Fruit fly (Drosophila melanogaster) whole organism, wandering third instar larva: ENCODE results near the gene CG33061.

ENCODE experiments used
- Abd-B ChIP-seq: fragments of >200 bp; optimal IDR thresholded peaks from 2 replicates; lab custom pipeline; 2017; ENCODE audit warnings: missing biosample characterization, missing genetic modification characterization
- CG32264 ChIP-seq: fragments of 200-800 bp; sonication (Bioruptor generic); optimal IDR thresholded peaks from 2 replicates; lab custom pipeline; 2016; ENCODE audit warnings: missing biosample characterization, missing genetic modification characterization
- CG9705 ChIP-seq: fragments of 200-800 bp; sonication (Bioruptor generic); optimal IDR thresholded peaks from 2 replicates; lab custom pipeline; 2018; ENCODE audit warnings: missing biosample characterization, mild to moderate bottlenecking, missing genetic modification characterization
- CrebA ChIP-seq: fragments of 200-800 bp; sonication (Bioruptor generic); optimal IDR thresholded peaks from 2 replicates; lab custom pipeline; 2016; ENCODE audit warnings: missing biosample characterization, mild to moderate bottlenecking, missing genetic modification characterization, borderline replicate concordance
- Dfd ChIP-seq: fragments of >200 bp; optimal IDR thresholded peaks from 2 replicates; lab custom pipeline; 2017; ENCODE audit warnings: missing biosample characterization, missing genetic modification characterization
- GATAd ChIP-seq: sonication (Bioruptor generic); optimal IDR thresholded peaks from 2 replicates; lab custom pipeline; 2016; ENCODE audit warnings: missing biosample characterization, missing genetic modification characterization
- HLH106 ChIP-seq: fragments of 200-800 bp; optimal IDR thresholded peaks from 3 replicates; lab custom pipeline; 2019; ENCODE audit warnings: missing biosample characterization, mild to moderate bottlenecking, missing genetic modification characterization, moderate library complexity
- Hnf4 ChIP-seq: fragments of 200-800 bp; sonication (Bioruptor generic); optimal IDR thresholded peaks from 2 replicates; lab custom pipeline; 2016; ENCODE audit warnings: missing biosample characterization, mild to moderate bottlenecking, missing genetic modification characterization
- Hr78 ChIP-seq: fragments of >200 bp; optimal IDR thresholded peaks from 2 replicates; lab custom pipeline; 2017; ENCODE audit warnings: missing biosample characterization, missing genetic modification characterization
- Hr83 ChIP-seq: fragments of 200-300 bp; sonication (Bioruptor generic); optimal IDR thresholded peaks from 2 replicates; lab custom pipeline; 2016; ENCODE audit warnings: missing biosample characterization, mild to moderate bottlenecking, missing genetic modification characterization, moderate library complexity; ENCODE audit not compliant: poor library complexity, severe bottlenecking
- Jra ChIP-seq: sonication (Bioruptor generic); optimal IDR thresholded peaks from 2 replicates; lab custom pipeline; 2016; ENCODE audit warnings: missing biosample characterization, missing genetic modification characterization
- N ChIP-seq: fragments of >200 bp; optimal IDR thresholded peaks from 2 replicates; lab custom pipeline; 2018; ENCODE audit warnings: missing biosample characterization, missing external identifiers, missing genetic modification characterization
- OdsH ChIP-seq: fragments of 200-800 bp; sonication (Bioruptor generic); optimal IDR thresholded peaks from 2 replicates; lab custom pipeline; 2016; ENCODE audit warnings: missing biosample characterization, mild to moderate bottlenecking, missing genetic modification characterization
- Rel ChIP-seq, 2 experiments: fragments of 200-800 bp; sonication (Bioruptor generic) in 1 of 2; optimal IDR thresholded peaks; 2 replicates in 1 of 2; 3 replicates in 1 of 2; lab custom pipeline; 2016 to 2019; ENCODE audit warnings: mild to moderate bottlenecking in 2 of 2, missing biosample characterization in 2 of 2, missing genetic modification characterization in 2 of 2, moderate library complexity in 1 of 2
- Vsx2 ChIP-seq: fragments of 200-300, 225-300 bp; sonication (Bioruptor generic); optimal IDR thresholded peaks from 2 replicates; lab custom pipeline; 2018; ENCODE audit warnings: missing biosample characterization, missing genetic modification characterization; ENCODE audit not compliant: partially characterized antibody
- br ChIP-seq: fragments of 200-800 bp; sonication (Bioruptor generic); optimal IDR thresholded peaks from 2 replicates; lab custom pipeline; 2016; ENCODE audit warnings: missing biosample characterization, missing genetic modification characterization
- brk ChIP-seq: fragments of 200-800 bp; sonication (Bioruptor generic); optimal IDR thresholded peaks from 2 replicates; lab custom pipeline; 2016; ENCODE audit warnings: missing biosample characterization, mild to moderate bottlenecking, missing genetic modification characterization
- dl ChIP-seq, 2 experiments: fragments of 175-275, 200-275 bp in 1 of 2; fragments of 200-275 bp in 1 of 2; sonication (Bioruptor generic); optimal IDR thresholded peaks; lab custom pipeline; 2018; ENCODE audit warnings: mild to moderate bottlenecking in 2 of 2, missing biosample characterization in 2 of 2, missing genetic modification characterization in 2 of 2, moderate library complexity in 2 of 2; ENCODE audit not compliant: partially characterized antibody in 2 of 2, insufficient read depth in 1 of 2
- dmrt93B ChIP-seq: fragments of 200-800 bp; sonication (Bioruptor generic); optimal IDR thresholded peaks from 2 replicates; lab custom pipeline; 2018; ENCODE audit warnings: missing biosample characterization, mild to moderate bottlenecking, missing genetic modification characterization
- dsf ChIP-seq: sonication (Bioruptor generic); optimal IDR thresholded peaks from 2 replicates; lab custom pipeline; 2016; ENCODE audit warnings: missing biosample characterization, missing genetic modification characterization, borderline replicate concordance
- ey ChIP-seq: fragments of 200-800 bp; sonication (Bioruptor generic); optimal IDR thresholded peaks from 2 replicates; lab custom pipeline; 2016; ENCODE audit warnings: missing biosample characterization, missing genetic modification characterization
- foxo ChIP-seq, 2 experiments: fragments of 200-800 bp; sonication (Bioruptor generic); optimal IDR thresholded peaks; 2 replicates in 1 of 2; 3 replicates in 1 of 2; lab custom pipeline; 2016 to 2017; ENCODE audit warnings: missing biosample characterization in 2 of 2, missing genetic modification characterization in 2 of 2
- fru ChIP-seq: fragments of 200-800 bp; sonication (Bioruptor generic); optimal IDR thresholded peaks from 3 replicates; lab custom pipeline; 2016; ENCODE audit warnings: missing biosample characterization, mild to moderate bottlenecking, missing genetic modification characterization
- h ChIP-seq: fragments of 200-800 bp; sonication (Bioruptor generic); optimal IDR thresholded peaks from 3 replicates; lab custom pipeline; 2016; ENCODE audit warnings: missing biosample characterization, mild to moderate bottlenecking, missing genetic modification characterization
- jim ChIP-seq: fragments of 175-275, 200-325 bp; sonication (Bioruptor generic); optimal IDR thresholded peaks from 2 replicates; lab custom pipeline; 2016; ENCODE audit warnings: missing biosample characterization, mild to moderate bottlenecking, missing genetic modification characterization
- lola ChIP-seq: fragments of >200 bp; optimal IDR thresholded peaks from 2 replicates; lab custom pipeline; 2017; ENCODE audit warnings: missing biosample characterization, missing genetic modification characterization
- pan ChIP-seq: fragments of >200 bp; optimal IDR thresholded peaks from 2 replicates; lab custom pipeline; 2017
- psq ChIP-seq: fragments of 200-800 bp; sonication (Bioruptor generic); optimal IDR thresholded peaks from 3 replicates; lab custom pipeline; 2017; ENCODE audit warnings: missing biosample characterization, mild to moderate bottlenecking, missing genetic modification characterization, moderate library complexity
- rgr ChIP-seq: fragments of 200-800 bp; sonication (Bioruptor generic); optimal IDR thresholded peaks from 3 replicates; lab custom pipeline; 2016; ENCODE audit warnings: missing biosample characterization, mild to moderate bottlenecking, missing genetic modification characterization
- sage ChIP-seq: fragments of 200-800 bp; sonication (Bioruptor generic); optimal IDR thresholded peaks from 2 replicates; lab custom pipeline; 2016; ENCODE audit warnings: missing biosample characterization, mild to moderate bottlenecking, missing genetic modification characterization
- sv ChIP-seq: fragments of 200-800 bp; sonication (Bioruptor generic); optimal IDR thresholded peaks from 3 replicates; lab custom pipeline; 2016; ENCODE audit warnings: missing biosample characterization, missing genetic modification characterization
- tai ChIP-seq: sonication (Bioruptor generic); optimal IDR thresholded peaks from 2 replicates; lab custom pipeline; 2016; ENCODE audit warnings: missing biosample characterization, missing genetic modification characterization
- usp ChIP-seq: fragments of >200 bp; optimal IDR thresholded peaks from 2 replicates; lab custom pipeline; 2017; ENCODE audit warnings: missing biosample characterization, missing genetic modification characterization
- woc ChIP-seq: sonication (Bioruptor generic); optimal IDR thresholded peaks from 2 replicates; lab custom pipeline; 2016; ENCODE audit warnings: missing biosample characterization, mild to moderate bottlenecking, missing genetic modification characterization

CG33061 gene

DNA sequence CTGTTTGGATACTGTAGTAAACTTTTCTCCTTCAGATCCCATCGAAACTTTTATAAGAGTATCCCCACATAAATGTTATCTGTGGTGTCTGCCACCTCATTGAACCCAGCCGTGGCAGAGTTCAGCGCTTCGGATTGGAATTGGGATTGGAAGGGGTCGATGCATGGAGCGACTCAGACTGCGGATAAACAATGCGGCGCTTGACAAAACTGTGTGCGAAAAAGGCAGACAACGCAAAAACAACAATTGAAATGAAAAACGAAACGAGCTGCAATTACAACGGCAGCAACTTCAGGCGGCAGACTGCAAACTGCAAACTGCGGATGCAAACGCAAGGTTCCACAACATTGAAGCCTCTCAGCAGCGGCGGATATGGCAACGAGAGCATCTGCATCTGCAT is 15.6 kb upstream of the CG33061 start, which contains the start of gene CG13062:
Gene CG13062, plus strand, starts transcription at position 301 of the 400 bp plus-strand sequence.
- TF ChIP-seq Jra (GFP tag; lab: Kevin White, UChicago) (no peak), CG9705 (GFP tag; lab: Kevin White, UChicago) (no peak), N (GFP tag; lab: Kevin White, UChicago) (no peak), Abd-B (GFP tag; lab: Kevin White, UChicago) (no peak), fru (GFP tag; lab: Kevin White, UChicago) (no peak), h (GFP tag; lab: Kevin White, UChicago) (no peak), tai (no peak), GATAd (no peak), lola (GFP tag; lab: Kevin White, UChicago) (no peak), sv (GFP tag; lab: Kevin White, UChicago) (no peak), brk (GFP tag; lab: Kevin White, UChicago) (no peak), foxo (GFP tag; optimal IDR thresholded peaks at IDR 0.05; lab: Kevin White, UChicago) (no peak), Vsx2 (GFP tag; lab: Kevin White, UChicago) (no peak)

DNA sequence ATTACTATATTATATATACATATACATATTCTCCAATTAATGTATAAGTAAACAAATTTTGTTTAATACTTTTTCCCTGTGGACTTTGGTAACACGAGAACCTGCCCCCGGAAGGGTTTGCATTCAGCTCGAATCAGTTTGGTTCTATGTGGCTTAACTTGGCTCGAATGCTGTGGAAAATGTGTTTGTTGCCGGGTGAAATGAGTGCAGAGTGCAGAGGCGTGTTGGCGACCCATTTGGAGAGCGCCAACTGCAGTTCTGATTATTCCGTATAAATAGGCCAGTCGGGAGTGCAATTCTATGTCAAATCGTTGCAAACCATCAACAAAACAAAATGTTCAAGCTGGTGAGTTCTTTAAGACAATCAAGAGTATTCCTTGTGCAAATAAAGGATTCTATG is 11.9 kb upstream of the CG33061 start, which contains the start of gene Nplp3:
Gene Nplp3, plus strand, starts transcription at position 301 of the 400 bp plus-strand sequence.
- TF ChIP-seq dl (GFP tag; optimal IDR thresholded peaks at IDR 0.05; lab: Kevin White, UChicago; ENCODE audit: insufficient read depth in 1 of 2, partially characterized antibody in 2 of 2) (no peak), CrebA (no peak)

DNA sequence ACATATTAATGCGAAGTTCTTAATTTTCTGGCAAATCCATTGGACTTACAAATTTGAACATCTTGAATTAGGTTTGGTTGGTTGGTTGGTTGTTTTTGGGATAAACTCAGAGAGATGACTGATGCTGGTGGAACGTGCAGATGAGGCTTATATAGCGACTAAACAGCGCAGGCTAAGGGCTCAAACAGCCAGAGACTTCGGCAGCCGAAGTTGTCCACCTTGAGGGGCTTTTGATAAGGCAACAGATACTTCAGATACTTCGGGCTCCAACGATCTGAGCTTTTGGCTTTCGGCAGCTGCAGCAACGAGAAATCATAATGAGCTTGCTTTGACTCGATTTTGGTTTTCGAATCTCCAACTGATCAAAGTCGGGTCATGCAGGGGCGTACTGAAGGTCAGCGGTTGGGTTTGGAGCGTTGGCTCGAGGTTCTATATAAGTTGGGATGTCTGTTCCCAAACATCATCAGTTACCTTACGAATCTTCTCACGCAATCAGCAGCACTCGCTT is 10.1 kb upstream of the CG33061 start, which contains the start of the genes CG13041 and CG13060:
Gene CG13041, minus strand, starts transcription at position 128 of the 508 bp plus-strand sequence.
Gene CG13060, plus strand, starts transcription at position 458 of the 508 bp plus-strand sequence.
- no peak for TF ChIP-seq CG9705 (GFP tag; lab: Kevin White, UChicago)
- no peak for TF ChIP-seq HLH106 (tag; lab: Kevin White, UChicago)
- no peak for TF ChIP-seq dsf
- no peak for TF ChIP-seq sv (GFP tag; lab: Kevin White, UChicago)
- TF ChIP-seq foxo (GFP tag; optimal IDR thresholded peaks at IDR 0.05; lab: Kevin White, UChicago), result no peak
- TF ChIP-seq usp (GFP tag; lab: Kevin White, UChicago), result no peak

DNA sequence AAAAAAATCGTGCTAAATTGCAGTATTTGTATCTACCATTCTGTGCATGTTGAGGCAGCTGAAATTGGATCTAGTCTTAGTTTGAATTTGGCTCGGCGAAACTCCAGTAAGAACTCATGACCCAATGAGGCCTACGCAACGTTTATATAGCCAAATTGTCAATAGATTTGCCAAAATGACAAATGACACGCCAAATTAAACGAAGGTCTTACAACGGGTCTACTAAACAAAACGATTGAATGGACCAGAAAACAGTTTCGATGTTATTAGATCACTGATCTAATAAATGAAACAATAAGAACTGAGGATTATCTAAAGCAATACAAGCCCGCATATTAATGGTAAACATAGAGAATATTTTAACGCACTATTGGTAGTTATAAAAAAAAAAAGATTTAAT is 8.4 kb upstream of the CG33061 start, which contains the start of gene CG42718:
Gene CG42718, minus strand, starts transcription at position 101 of the 400 bp plus-strand sequence.
- TF ChIP-seq jim, result no peak

DNA sequence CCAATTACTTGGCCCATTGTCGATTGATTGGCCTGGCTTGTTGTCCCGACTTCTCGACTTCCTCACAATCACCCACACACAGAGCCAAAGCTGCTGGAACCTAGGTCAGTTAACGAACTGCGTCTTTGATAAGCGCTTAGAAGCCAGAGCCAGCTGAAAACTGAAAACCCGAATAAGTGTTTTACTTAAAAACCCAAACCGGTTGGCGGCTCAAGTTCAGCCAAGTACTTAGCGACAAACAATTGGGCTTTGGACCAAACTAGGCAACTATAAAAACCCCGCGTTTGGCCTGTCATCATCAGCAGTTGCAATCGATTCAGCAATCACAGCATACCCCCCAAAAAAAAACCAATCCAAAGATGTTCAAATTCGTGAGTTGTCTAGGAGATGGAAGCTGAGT is 6.2 kb upstream of the CG33061 start, which contains the start of gene CG13059:
Gene CG13059, plus strand, starts transcription at position 301 of the 400 bp plus-strand sequence.
- no peak for TF ChIP-seq dmrt93B
- TF ChIP-seq Hnf4, result no peak
- no peak for TF ChIP-seq rgr
- no peak for TF ChIP-seq OdsH
- no peak for TF ChIP-seq foxo (GFP tag; optimal IDR thresholded peaks at IDR 0.05; lab: Kevin White, UChicago)
- no peak for TF ChIP-seq sv (GFP tag; lab: Kevin White, UChicago)
- no peak for TF ChIP-seq HLH106 (tag; lab: Kevin White, UChicago)
- no peak for TF ChIP-seq Rel (GFP tag; optimal IDR thresholded peaks at IDR 0.05; lab: Kevin White, UChicago)
- no peak for TF ChIP-seq Rel (tag; optimal IDR thresholded peaks at IDR 0.05; lab: Kevin White, UChicago)
- TF ChIP-seq Hr78, result no peak
- no peak for TF ChIP-seq CG9705 (GFP tag; lab: Kevin White, UChicago)
- no peak for TF ChIP-seq Jra (GFP tag; lab: Kevin White, UChicago)
- no peak for TF ChIP-seq Hr83 (GFP tag; lab: Kevin White, UChicago)
- TF ChIP-seq sage, result no peak
- TF ChIP-seq Dfd (GFP tag; lab: Kevin White, UChicago), result no peak
- TF ChIP-seq woc (GFP tag; lab: Kevin White, UChicago), result no peak
- TF ChIP-seq, all 38 proteins: peak for 0

DNA sequence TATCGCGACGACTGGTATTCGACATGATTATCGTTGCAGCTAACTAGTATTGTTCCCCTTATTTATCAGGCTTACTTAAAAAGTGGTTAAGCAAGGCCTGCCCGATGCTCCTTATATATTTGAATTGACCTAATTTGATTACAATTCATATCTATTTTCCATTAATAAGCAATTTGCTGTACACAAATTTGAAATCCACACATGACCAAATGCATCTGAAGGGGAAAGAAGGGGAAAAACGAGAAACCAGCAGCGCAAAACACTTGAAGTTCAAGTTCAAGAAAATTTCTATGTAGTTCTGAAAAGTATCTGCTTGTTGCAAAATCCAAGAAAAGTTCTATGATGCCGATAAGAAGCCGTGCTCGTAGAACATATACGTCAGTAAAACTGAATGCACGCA is 2.9 kb upstream of the CG33061 start, which contains the start of the genes CG13040 and CG13039:
Gene CG13040, minus strand, starts transcription at position 101 of the 400 bp plus-strand sequence.
Gene CG13039, minus strand, starts transcription at position 106 of the 400 bp plus-strand sequence.
- TF ChIP-seq Hnf4, result no peak
- TF ChIP-seq CG32264, result no peak
- TF ChIP-seq dmrt93B, result no peak
- no peak for TF ChIP-seq Rel (GFP tag; optimal IDR thresholded peaks at IDR 0.05; lab: Kevin White, UChicago)
- no peak for TF ChIP-seq Rel (tag; optimal IDR thresholded peaks at IDR 0.05; lab: Kevin White, UChicago)
- no peak for TF ChIP-seq sv (GFP tag; lab: Kevin White, UChicago)
- TF ChIP-seq psq (GFP tag; lab: Kevin White, UChicago), result no peak
- TF ChIP-seq dl (GFP tag; optimal IDR thresholded peaks at IDR 0.05; lab: Kevin White, UChicago; ENCODE audit: insufficient read depth in 1 of 2, partially characterized antibody in 2 of 2), result no peak
- TF ChIP-seq pan (lab: Kevin White, UChicago), result no peak
- TF ChIP-seq sage, result no peak
- TF ChIP-seq ey (GFP tag; lab: Kevin White, UChicago), result no peak
- no peak for TF ChIP-seq HLH106 (tag; lab: Kevin White, UChicago)
- no peak for TF ChIP-seq Vsx2 (GFP tag; lab: Kevin White, UChicago)
- TF ChIP-seq Jra (GFP tag; lab: Kevin White, UChicago), result no peak
- no peak for TF ChIP-seq Abd-B (GFP tag; lab: Kevin White, UChicago)
- no peak for TF ChIP-seq woc (GFP tag; lab: Kevin White, UChicago)
- no peak for TF ChIP-seq jim
- no peak for TF ChIP-seq usp (GFP tag; lab: Kevin White, UChicago)
- no peak for TF ChIP-seq br
- no peak for TF ChIP-seq Hr78
